Worm (Caenorhabditis elegans) whole organism, L3 larva: ENCODE data around the gene F48E8.3.

Experiments
- aly-2 ChIP-seq: fragments of 150-350 bp; optimal IDR thresholded peaks from 2 replicates; lab custom pipeline; 2014; ENCODE audit warnings: missing biosample characterization, missing genetic modification characterization
- ama-1 ChIP-seq: fragments of 150-350 bp; optimal IDR thresholded peaks from 2 replicates; lab custom pipeline; 2018
- fkh-10 ChIP-seq: sonication (generic microtip); optimal IDR thresholded peaks from 2 replicates; lab custom pipeline; 2017; ENCODE audit warnings: missing biosample characterization, missing genetic modification reagents, missing genetic modification characterization
- fkh-2 ChIP-seq: fragments of 150-350 bp; optimal IDR thresholded peaks from 2 replicates; lab custom pipeline; 2014; ENCODE audit warnings: missing biosample characterization, missing genetic modification reagents, missing genetic modification characterization
- lin-39 ChIP-seq: fragments of 150-350 bp; optimal IDR thresholded peaks from 2 replicates; lab custom pipeline; 2018; ENCODE audit warnings: missing biosample characterization, missing genetic modification reagents, missing genetic modification characterization
- nhr-11 ChIP-seq: fragments of 150-350 bp; optimal IDR thresholded peaks from 2 replicates; lab custom pipeline; 2014; ENCODE audit warnings: missing biosample characterization, missing genetic modification characterization
- nhr-237 ChIP-seq: fragments of 150-350 bp; optimal IDR thresholded peaks from 2 replicates; lab custom pipeline; 2014; ENCODE audit warnings: missing biosample characterization, missing genetic modification characterization
- pha-4 ChIP-seq: fragments of 150-350 bp; optimal IDR thresholded peaks from 2 replicates; lab custom pipeline; 2014; ENCODE audit warnings: missing biosample characterization, missing genetic modification reagents, missing genetic modification characterization
- snpc-4 ChIP-seq: fragments of 150-350 bp; optimal IDR thresholded peaks from 2 replicates; lab custom pipeline; 2014; ENCODE audit warnings: missing biosample characterization, missing genetic modification characterization
- unc-39 ChIP-seq: sonication (generic microtip); optimal IDR thresholded peaks from 4 replicates; lab custom pipeline; 2017; ENCODE audit warnings: missing biosample characterization, missing genetic modification characterization
- unc-62 ChIP-seq: fragments of 150-350 bp; sonication (generic microtip); optimal IDR thresholded peaks from 4 replicates; lab custom pipeline; 2014; ENCODE audit warnings: missing biosample characterization, missing genetic modification reagents, missing genetic modification characterization

DNA sequence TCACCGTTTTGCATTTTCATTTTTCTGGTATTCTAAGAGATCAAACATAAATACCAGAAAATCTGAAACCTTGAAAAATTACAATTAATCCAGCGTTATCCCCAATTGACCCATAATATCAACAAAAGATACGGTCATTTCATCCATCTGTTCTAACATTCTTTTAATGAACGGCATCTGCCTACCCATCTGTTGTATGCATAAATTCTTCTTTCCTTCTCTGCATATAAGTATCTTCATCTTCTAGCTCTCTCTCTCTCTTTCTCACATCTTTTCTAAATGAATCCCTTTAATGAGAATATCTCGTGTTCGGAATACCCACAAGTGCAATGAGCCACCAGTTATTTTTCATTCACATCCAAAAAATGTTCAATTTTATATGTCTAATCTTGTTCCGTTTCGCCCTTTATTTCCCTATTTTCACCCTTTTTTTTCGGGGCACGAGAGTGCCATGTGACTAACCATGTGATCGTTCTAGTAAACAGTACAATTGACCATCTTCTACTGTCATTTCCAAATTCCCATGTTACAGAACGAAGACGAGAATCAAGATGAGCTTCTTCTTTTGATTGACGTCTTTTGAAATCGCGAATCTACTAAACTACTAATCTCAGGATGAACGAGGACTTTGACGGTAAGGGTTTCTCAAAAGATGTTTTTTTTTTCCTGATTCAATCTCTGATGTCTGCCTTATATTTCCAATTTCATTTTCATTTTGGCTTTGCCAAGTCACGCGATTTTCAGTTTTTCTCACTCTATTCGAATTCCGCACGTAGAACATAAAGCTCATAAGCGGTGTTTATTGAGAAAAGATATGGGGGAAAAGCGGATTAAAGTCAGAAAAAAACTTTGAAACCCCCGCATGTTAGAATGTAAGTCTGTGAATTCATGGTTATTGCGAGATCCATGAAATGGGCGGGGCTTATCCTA is 40.4 kb downstream of the F48E8.3 start, which contains the start of gene R02F2.1:
- TF ChIP-seq pha-4 = peak; percentile 70
- TF ChIP-seq nhr-237 (tag; lab: Kevin White, UChicago) = no peak
- TF ChIP-seq lin-39 (tag; lab: Kevin White, UChicago) = no peak
- TF ChIP-seq unc-39 = no peak
- TF ChIP-seq aly-2 (tag; lab: Kevin White, UChicago) = no peak
- TF ChIP-seq fkh-10 (GFP tag; lab: Kevin White, UChicago) = no peak
- no peak for TF ChIP-seq unc-62 (GFP tag; lab: Kevin White, UChicago)
- TF ChIP-seq snpc-4 (tag; lab: Kevin White, UChicago) = no peak
- TF ChIP-seq ama-1 (lab: Kevin White, UChicago) = peak; percentile 40
- TF ChIP-seq fkh-2 (tag; lab: Kevin White, UChicago) = no peak
- no peak for TF ChIP-seq nhr-11 (tag; lab: Kevin White, UChicago)
